Fruit fly (Drosophila melanogaster) whole organism: ENCODE data around the gene RpS5a.

Experiments
- CG8478 ChIP-seq: fragments of >200 bp; optimal IDR thresholded peaks from 2 replicates; lab custom pipeline; 2018; ENCODE audit warnings: inconsistent platforms
- Dll ChIP-seq: fragments of >200 bp; optimal IDR thresholded peaks from 2 replicates; lab custom pipeline; 2017
- EcR ChIP-seq, 2 experiments: fragments of >200 bp; optimal IDR thresholded peaks; 2 replicates each; lab custom pipeline; 2017; ENCODE audit warnings: missing biosample characterization in 2 of 2, missing genetic modification characterization in 2 of 2, missing genetic modification reagents in 2 of 2
- pan ChIP-seq: fragments of >200 bp; optimal IDR thresholded peaks from 2 replicates; lab custom pipeline; 2017
- psq ChIP-seq: fragments of >200 bp; optimal IDR thresholded peaks from 2 replicates; lab custom pipeline; 2017
- usp ChIP-seq: fragments of >200 bp; optimal IDR thresholded peaks from 2 replicates; lab custom pipeline; 2017; ENCODE audit warnings: missing biosample characterization, missing genetic modification characterization, mixed read lengths

- no peak for TF ChIP-seq EcR (GFP tag; optimal IDR thresholded peaks at IDR 0.05; lab: Kevin White, UChicago)
- TF ChIP-seq pan (lab: Kevin White, UChicago) = no peak
- TF ChIP-seq psq (lab: Kevin White, UChicago) = no peak
- no peak for TF ChIP-seq usp (GFP tag; lab: Kevin White, UChicago)
- no peak for TF ChIP-seq CG8478 (lab: Kevin White, UChicago)
- no peak for TF ChIP-seq Dll (lab: Kevin White, UChicago)
Observed at dm6 chrX:17175558-17176189, 27.6 kb upstream of the RpS5a start.
